Worm (Caenorhabditis elegans) whole organism, L3 larva: Measurements from ENCODE around the gene abts-4.

Experiments used
- R02D3.7 ChIP-seq: fragments of 150-350 bp; optimal IDR thresholded peaks from 2 replicates; lab custom pipeline; 2014; ENCODE audit warnings: missing biosample characterization, missing genetic modification characterization
- ZK546.5 ChIP-seq: sonication (generic microtip); optimal IDR thresholded peaks from 2 replicates; lab custom pipeline; 2017; ENCODE audit warnings: missing biosample characterization, missing genetic modification characterization
- aly-2 ChIP-seq: fragments of 150-350 bp; optimal IDR thresholded peaks from 2 replicates; lab custom pipeline; 2014; ENCODE audit warnings: missing biosample characterization, missing genetic modification characterization
- ama-1 ChIP-seq: fragments of 150-350 bp; optimal IDR thresholded peaks from 2 replicates; lab custom pipeline; 2018
- ceh-16 ChIP-seq: sonication (generic microtip); optimal IDR thresholded peaks from 2 replicates; lab custom pipeline; 2017; ENCODE audit warnings: missing biosample characterization, missing genetic modification characterization
- ceh-28 ChIP-seq: fragments of 150-350 bp; optimal IDR thresholded peaks from 2 replicates; lab custom pipeline; 2014; ENCODE audit warnings: missing biosample characterization, missing genetic modification reagents, missing genetic modification characterization
- ceh-82 ChIP-seq: fragments of 150-350 bp; optimal IDR thresholded peaks from 2 replicates; lab custom pipeline; 2014; ENCODE audit warnings: missing biosample characterization, missing genetic modification characterization
- ceh-9 ChIP-seq: sonication (generic microtip); optimal IDR thresholded peaks from 2 replicates; lab custom pipeline; 2018; ENCODE audit warnings: missing biosample characterization, missing genetic modification characterization
- daf-12 ChIP-seq: fragments of 150-350 bp; optimal IDR thresholded peaks from 2 replicates; lab custom pipeline; 2014; ENCODE audit warnings: missing biosample characterization, missing genetic modification reagents, missing genetic modification characterization
- egl-27 ChIP-seq: sonication (generic microtip); optimal IDR thresholded peaks from 4 replicates; lab custom pipeline; 2017; ENCODE audit warnings: missing biosample characterization, missing genetic modification reagents, missing genetic modification characterization
- egl-5 ChIP-seq: fragments of 150-350 bp; optimal IDR thresholded peaks from 2 replicates; lab custom pipeline; 2017; ENCODE audit warnings: missing biosample characterization, missing genetic modification reagents, missing genetic modification characterization, inconsistent platforms
- elt-1 ChIP-seq: fragments of 150-350 bp; optimal IDR thresholded peaks from 2 replicates; lab custom pipeline; 2014; ENCODE audit warnings: missing biosample characterization, missing genetic modification characterization
- elt-2 ChIP-seq: sonication (generic microtip); optimal IDR thresholded peaks from 2 replicates; lab custom pipeline; 2016; ENCODE audit warnings: missing genetic modification reagents, mild to moderate bottlenecking, missing genetic modification characterization, missing compliant biosample characterization
- elt-3 ChIP-seq, 3 experiments: fragments of 150-350 bp in 1 of 3; sonication (generic microtip) in 2 of 3; optimal IDR thresholded peaks; 2 replicates in 2 of 3; 4 replicates in 1 of 3; lab custom pipeline; 2014 to 2017; ENCODE audit warnings: missing biosample characterization in 3 of 3, missing genetic modification characterization in 3 of 3
- eor-1 ChIP-seq, 2 experiments: fragments of 150-350 bp; optimal IDR thresholded peaks; 2 replicates each; lab custom pipeline; 2014 to 2018; ENCODE audit warnings: missing biosample characterization in 2 of 2, missing genetic modification characterization in 2 of 2
- fkh-10 ChIP-seq: sonication (generic microtip); optimal IDR thresholded peaks from 2 replicates; lab custom pipeline; 2017; ENCODE audit warnings: missing biosample characterization, missing genetic modification reagents, missing genetic modification characterization
- fkh-2 ChIP-seq: fragments of 150-350 bp; optimal IDR thresholded peaks from 2 replicates; lab custom pipeline; 2014; ENCODE audit warnings: missing biosample characterization, missing genetic modification reagents, missing genetic modification characterization
- fos-1 ChIP-seq: fragments of 150-350 bp; optimal IDR thresholded peaks from 2 replicates; lab custom pipeline; 2014; ENCODE audit warnings: missing biosample characterization, missing genetic modification characterization
- hmg-11 ChIP-seq: sonication (generic microtip); optimal IDR thresholded peaks from 2 replicates; lab custom pipeline; 2016; ENCODE audit warnings: missing genetic modification characterization, missing compliant biosample characterization
- jun-1 ChIP-seq: fragments of 150-350 bp; optimal IDR thresholded peaks from 2 replicates; lab custom pipeline; 2014; ENCODE audit warnings: missing biosample characterization, missing genetic modification reagents, missing genetic modification characterization
- lin-15B ChIP-seq: fragments of 150-350 bp; optimal IDR thresholded peaks from 2 replicates; lab custom pipeline; 2014; ENCODE audit warnings: missing biosample characterization, missing genetic modification characterization
- lin-39 ChIP-seq: fragments of 150-350 bp; optimal IDR thresholded peaks from 2 replicates; lab custom pipeline; 2018; ENCODE audit warnings: missing biosample characterization, missing genetic modification reagents, missing genetic modification characterization
- lsy-12 ChIP-seq: sonication (generic microtip); optimal IDR thresholded peaks from 2 replicates; lab custom pipeline; 2016; ENCODE audit warnings: mild to moderate bottlenecking, missing genetic modification characterization, missing compliant biosample characterization
- mdl-1 ChIP-seq: fragments of 150-350 bp; optimal IDR thresholded peaks from 2 replicates; lab custom pipeline; 2014; ENCODE audit warnings: missing biosample characterization, missing genetic modification characterization
- mml-1 ChIP-seq: fragments of 150-350 bp; sonication (generic microtip); optimal IDR thresholded peaks from 3 replicates; lab custom pipeline; 2014; ENCODE audit warnings: missing biosample characterization, missing genetic modification characterization
- nfya-1 ChIP-seq: sonication (generic microtip); optimal IDR thresholded peaks from 2 replicates; lab custom pipeline; 2017; ENCODE audit warnings: missing genetic modification characterization, mild to moderate bottlenecking, missing compliant biosample characterization, antibody characterized with exemption, moderate library complexity; ENCODE audit not compliant: insufficient read depth
- nhr-11 ChIP-seq: fragments of 150-350 bp; optimal IDR thresholded peaks from 2 replicates; lab custom pipeline; 2014; ENCODE audit warnings: missing biosample characterization, missing genetic modification characterization
- nhr-12 ChIP-seq: fragments of 150-350 bp; optimal IDR thresholded peaks from 2 replicates; lab custom pipeline; 2014; ENCODE audit warnings: missing biosample characterization, missing genetic modification characterization
- nhr-23 ChIP-seq: fragments of 150-350 bp; optimal IDR thresholded peaks from 2 replicates; lab custom pipeline; 2014; ENCODE audit warnings: missing biosample characterization, missing genetic modification reagents, missing genetic modification characterization
- nhr-237 ChIP-seq: fragments of 150-350 bp; optimal IDR thresholded peaks from 2 replicates; lab custom pipeline; 2014; ENCODE audit warnings: missing biosample characterization, missing genetic modification characterization
- nhr-25 ChIP-seq: sonication (generic microtip); optimal IDR thresholded peaks from 2 replicates; lab custom pipeline; 2017; ENCODE audit warnings: missing biosample characterization, missing genetic modification characterization
- nhr-28 ChIP-seq: fragments of 150-350 bp; optimal IDR thresholded peaks from 2 replicates; lab custom pipeline; 2014; ENCODE audit warnings: missing biosample characterization, missing genetic modification characterization
- nhr-43 ChIP-seq: sonication (generic microtip); optimal IDR thresholded peaks from 2 replicates; lab custom pipeline; 2016; ENCODE audit warnings: mild to moderate bottlenecking, missing genetic modification characterization, missing compliant biosample characterization; ENCODE audit not compliant: poor library complexity, severe bottlenecking
- nhr-67 ChIP-seq: fragments of 150-350 bp; optimal IDR thresholded peaks from 2 replicates; lab custom pipeline; 2014; ENCODE audit warnings: missing biosample characterization, missing genetic modification characterization
- nhr-76 ChIP-seq: fragments of 150-350 bp; sonication (generic microtip); optimal IDR thresholded peaks from 5 replicates; lab custom pipeline; 2014; ENCODE audit warnings: missing biosample characterization, missing genetic modification characterization
- nhr-77 ChIP-seq: fragments of 150-350 bp; optimal IDR thresholded peaks from 2 replicates; lab custom pipeline; 2014; ENCODE audit warnings: missing biosample characterization, missing genetic modification characterization
- pha-4 ChIP-seq: fragments of 150-350 bp; optimal IDR thresholded peaks from 2 replicates; lab custom pipeline; 2014; ENCODE audit warnings: missing biosample characterization, missing genetic modification reagents, missing genetic modification characterization
- pqm-1 ChIP-seq: fragments of 150-350 bp; optimal IDR thresholded peaks from 2 replicates; lab custom pipeline; 2017; ENCODE audit warnings: missing biosample characterization, missing genetic modification characterization, inconsistent platforms
- sea-2 ChIP-seq: fragments of 150-350 bp; sonication (generic microtip); optimal IDR thresholded peaks from 4 replicates; lab custom pipeline; 2014; ENCODE audit warnings: missing biosample characterization, missing genetic modification reagents, missing genetic modification characterization
- skn-1 ChIP-seq: fragments of 150-350 bp; optimal IDR thresholded peaks from 2 replicates; lab custom pipeline; 2014; ENCODE audit warnings: missing biosample characterization, missing genetic modification characterization
- snpc-4 ChIP-seq: fragments of 150-350 bp; optimal IDR thresholded peaks from 2 replicates; lab custom pipeline; 2014; ENCODE audit warnings: missing biosample characterization, missing genetic modification characterization
- tbx-2 ChIP-seq: sonication (generic microtip); optimal IDR thresholded peaks from 2 replicates; lab custom pipeline; 2016; ENCODE audit warnings: mild to moderate bottlenecking, missing genetic modification characterization, missing compliant biosample characterization
- unc-39 ChIP-seq: sonication (generic microtip); optimal IDR thresholded peaks from 4 replicates; lab custom pipeline; 2017; ENCODE audit warnings: missing biosample characterization, missing genetic modification characterization
- unc-62 ChIP-seq: fragments of 150-350 bp; sonication (generic microtip); optimal IDR thresholded peaks from 4 replicates; lab custom pipeline; 2014; ENCODE audit warnings: missing biosample characterization, missing genetic modification reagents, missing genetic modification characterization
- zag-1 ChIP-seq: fragments of 150-350 bp; optimal IDR thresholded peaks from 2 replicates; lab custom pipeline; 2014; ENCODE audit warnings: missing biosample characterization, missing genetic modification characterization
- ztf-11 ChIP-seq: fragments of 150-350 bp; optimal IDR thresholded peaks from 2 replicates; lab custom pipeline; 2014; ENCODE audit warnings: missing biosample characterization, missing genetic modification characterization
- ztf-4 ChIP-seq: fragments of 150-350 bp; optimal IDR thresholded peaks from 2 replicates; lab custom pipeline; 2014; ENCODE audit warnings: missing biosample characterization, missing genetic modification characterization

Gene abts-4

ce11 chrX:6750145-6750544 is 11.4 kb downstream of the abts-4 start (continued):
- TF ChIP-seq elt-3 (tag; optimal IDR thresholded peaks at IDR 0.05; lab: Kevin White, UChicago): peak in 1 of 3 experiments; percentile 78
- TF ChIP-seq mdl-1 (tag; lab: Kevin White, UChicago): peak; percentile 100
- TF ChIP-seq egl-27 (tag; lab: Kevin White, UChicago): peak; percentile 84
- TF ChIP-seq eor-1 (tag; optimal IDR thresholded peaks at IDR 0.05; lab: Kevin White, UChicago): peak; percentile 39 to 57

ce11 chrX:6749124-6749822 is 12.3 kb downstream of the abts-4 start:
- TF ChIP-seq sea-2 (GFP tag; lab: Kevin White, UChicago) (no peak), nhr-11 (tag; lab: Kevin White, UChicago) (no peak), aly-2 (tag; lab: Kevin White, UChicago) (no peak), tbx-2 (tag; lab: Kevin White, UChicago) (peak; percentile 75), egl-27 (tag; lab: Kevin White, UChicago) (no peak), ceh-28 (tag; lab: Kevin White, UChicago) (no peak), pqm-1 (tag; lab: Kevin White, UChicago) (peak; percentile 27), snpc-4 (no peak), unc-39 (tag; lab: Kevin White, UChicago) (no peak), nfya-1 (tag; lab: Kevin White, UChicago) (peak; percentile 65), daf-12 (no peak), elt-2 (tag; lab: Kevin White, UChicago) (peak; percentile 91), ceh-16 (tag; lab: Kevin White, UChicago) (no peak), pha-4 (tag; lab: Kevin White, UChicago) (peak; percentile 61), nhr-76 (tag; lab: Kevin White, UChicago) (no peak), elt-1 (no peak), lin-15B (no peak), jun-1 (peak; percentile 69), hmg-11 (tag; lab: Kevin White, UChicago) (no peak), ceh-82 (tag; lab: Kevin White, UChicago) (no peak), elt-3 (tag; optimal IDR thresholded peaks at IDR 0.05; lab: Kevin White, UChicago) (peak in 2 of 3 experiments; percentile 16 to 88), fkh-2 (tag; lab: Kevin White, UChicago) (no peak), skn-1 (no peak), lin-39 (tag; lab: Kevin White, UChicago) (no peak), nhr-12 (tag; lab: Kevin White, UChicago) (no peak), ama-1 (lab: Kevin White, UChicago) (no peak), nhr-77 (tag; lab: Kevin White, UChicago) (no peak), eor-1 (tag; optimal IDR thresholded peaks at IDR 0.05; lab: Kevin White, UChicago) (peak in 1 of 2 experiments; percentile 8), nhr-237 (tag; lab: Kevin White, UChicago) (no peak), egl-5 (no peak), nhr-28 (peak; percentile 67), ZK546.5 (no peak), lsy-12 (peak; percentile 60), ztf-4 (tag; lab: Kevin White, UChicago) (peak; percentile 82), fkh-10 (GFP tag; lab: Kevin White, UChicago) (no peak), mml-1 (tag; lab: Kevin White, UChicago) (peak; percentile 42), nhr-25 (tag; lab: Kevin White, UChicago) (peak; percentile 74), R02D3.7 (tag; lab: Kevin White, UChicago) (no peak), ceh-9 (tag; lab: Kevin White, UChicago) (no peak), fos-1 (tag; lab: Kevin White, UChicago) (no peak), nhr-67 (no peak), nhr-43 (tag; lab: Kevin White, UChicago) (peak; percentile 93), ztf-11 (tag; lab: Kevin White, UChicago) (no peak), zag-1 (tag; lab: Kevin White, UChicago) (no peak), nhr-23 (tag; lab: Kevin White, UChicago) (peak; percentile 95), mdl-1 (tag; lab: Kevin White, UChicago) (peak; percentile 96), unc-62 (GFP tag; lab: Kevin White, UChicago) (peak; percentile 53)
- TF ChIP-seq, all 47 proteins: peak for 17
